Fruit fly (Drosophila melanogaster) S2 (cell line): ENCODE data around the gene CG6225.

ENCODE experiments used
- CG8478 ChIP-seq: fragments of >200 bp; optimal IDR thresholded peaks from 2 replicates; lab custom pipeline; 2018
- CTCF ChIP-seq, 2 experiments: fragments of >200 bp; optimal IDR thresholded peaks; 2 replicates each; lab custom pipeline; 2018

dm6 chr3R:12681275-12681674 is 26.9 kb downstream of the CG6225 start, which contains the start of gene Cyp313a4:
- TF ChIP-seq CG8478 = no peak
- TF ChIP-seq CTCF (optimal IDR thresholded peaks at IDR 0.05; lab: Kevin White, UChicago) = no peak
